Fruit fly (Drosophila melanogaster): ENCODE results near the gene CG31496.

DNA sequence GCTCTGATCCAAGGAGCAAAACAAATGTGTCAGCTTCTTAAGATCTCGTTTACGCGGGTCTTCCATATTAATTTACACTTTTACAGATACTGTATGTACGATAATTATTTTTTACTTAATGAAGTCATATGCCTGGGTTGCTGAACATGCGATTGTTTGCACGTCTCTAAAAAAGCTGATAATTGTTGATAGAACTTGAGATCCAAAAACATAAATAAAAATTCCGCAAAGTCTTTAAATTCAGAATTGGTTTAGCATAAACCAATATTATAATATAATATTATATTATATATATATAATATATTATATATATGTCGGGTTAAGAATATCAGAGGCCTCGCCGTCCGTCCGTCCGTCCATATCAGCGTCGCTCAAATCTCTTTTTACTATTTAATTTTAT, 4.6 kb downstream of the CG31496 start, which contains the start of gene CG43290:
- TF ChIP-seq Myc (optimal IDR thresholded peaks at IDR 0.05) (no peak), ttk (optimal IDR thresholded peaks at IDR 0.05) (no peak)
